Fruit fly (Drosophila melanogaster) whole organism, pupa: ENCODE data around the gene pot.

Experiments
- CG32121 ChIP-seq: fragments of 200-800 bp; sonication (Bioruptor generic); IDR thresholded peaks from 2 replicates; pipeline ENCODE4 v1.3.6; 2022; ENCODE audit warnings: missing biosample characterization, missing genetic modification characterization
- CG8301 ChIP-seq: fragments of 200-800 bp; sonication (Bioruptor generic); optimal IDR thresholded peaks from 2 replicates; lab custom pipeline; 2018; ENCODE audit warnings: missing biosample characterization, mild to moderate bottlenecking, missing genetic modification characterization
- EcR ChIP-seq: fragments of 200-800 bp; sonication (Bioruptor generic); optimal IDR thresholded peaks from 3 replicates; lab custom pipeline; 2019; ENCODE audit warnings: missing biosample characterization, missing genetic modification characterization, mild to moderate bottlenecking, moderate library complexity, missing genetic modification reagents
- Pif1B ChIP-seq: fragments of 200-800 bp; sonication (Bioruptor generic); optimal IDR thresholded peaks from 3 replicates; lab custom pipeline; 2016; ENCODE audit warnings: missing biosample characterization, missing genetic modification characterization
- fd96Ca ChIP-seq: fragments of 200-800 bp; sonication (Bioruptor generic); IDR thresholded peaks from 3 replicates; pipeline ENCODE4 v1.3.6; 2022; ENCODE audit warnings: missing biosample characterization, missing genetic modification characterization
- rn ChIP-seq: fragments of 200-800 bp; sonication (Bioruptor generic); IDR thresholded peaks from 2 replicates; pipeline ENCODE4 v1.3.6; 2022; ENCODE audit warnings: missing biosample characterization, missing genetic modification characterization

DNA sequence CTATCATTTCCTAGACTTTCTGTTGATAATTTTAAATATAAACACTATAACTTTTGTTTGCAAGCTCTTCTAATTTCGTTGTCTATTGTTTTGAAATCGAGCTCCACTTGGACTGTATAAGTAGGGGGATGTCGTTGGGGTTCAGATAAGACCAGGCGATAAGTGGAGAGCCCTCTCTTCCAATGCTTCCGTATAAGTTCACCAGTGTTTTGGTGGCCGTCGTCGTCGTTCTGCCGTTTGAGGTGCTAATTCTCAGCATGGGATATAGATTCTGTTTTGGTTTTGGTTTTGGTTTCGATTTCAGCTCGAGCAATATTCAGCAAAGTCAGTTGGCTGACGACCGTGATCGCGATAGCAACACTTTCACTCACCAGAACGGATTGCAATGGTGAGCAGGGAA lies 43.9 kb downstream of the pot start, which contains the start of gene CG15739:
- no peak for TF ChIP-seq EcR (GFP tag; lab: Kevin White, UChicago)
- no peak for TF ChIP-seq fd96Ca (GFP tag; lab: Robert Waterston, UW)
- TF ChIP-seq CG8301 (tag; lab: Kevin White, UChicago) = no peak
- TF ChIP-seq rn = no peak
- no peak for TF ChIP-seq CG32121 (GFP tag; lab: Robert Waterston, UW)
- TF ChIP-seq Pif1B (GFP tag; lab: Kevin White, UChicago) = no peak
